Worm (Caenorhabditis elegans): ENCODE results near the gene F53A10.2.
"Not testable (repeated sequence)": the region's sequence is repeated elsewhere in the genome, so short reads cannot be mapped to it uniquely, and the experiment has no call there.

The F53A10.2 gene

ce11 chrII:1278350-1278749 is 81.2 kb downstream of the F53A10.2 start, which contains the start of gene srz-63:
TSS of gene srz-63 (plus strand) at chrII:1278650.
- TF ChIP-seq tab-1 (GFP tag; IDR thresholded peaks at IDR 0.05); ztf-23 (GFP tag; IDR thresholded peaks at IDR 0.05); ref-1 (GFP tag; conservative IDR thresholded peaks at IDR 0.05): not testable (repeated sequence)
